Fruit fly (Drosophila melanogaster) S2 (cell line): ENCODE results near the gene UBL3.

ENCODE experiments used
- CG8478 ChIP-seq: fragments of >200 bp; optimal IDR thresholded peaks from 2 replicates; lab custom pipeline; 2018
- CTCF ChIP-seq, 2 experiments: fragments of >200 bp; optimal IDR thresholded peaks; 2 replicates each; lab custom pipeline; 2018

DNA sequence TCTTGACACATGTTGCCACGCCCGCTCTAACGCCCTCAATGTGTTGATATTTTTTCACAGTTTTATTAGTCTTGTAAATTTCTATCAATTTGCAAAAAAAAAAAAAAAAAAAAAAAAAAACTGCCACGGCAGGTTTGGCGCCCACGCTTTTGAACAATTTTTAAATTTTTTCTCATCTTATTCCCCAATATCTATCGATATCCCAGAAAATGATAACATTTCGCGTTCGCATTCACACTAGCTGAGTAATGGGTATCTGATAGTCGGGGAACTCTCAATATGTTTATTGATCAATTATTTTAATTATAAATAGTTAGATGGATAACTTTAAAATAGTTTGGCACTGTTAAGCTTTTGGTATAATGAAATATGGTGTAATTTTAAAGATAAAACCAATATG lies 11.6 kb downstream of the UBL3 start:
- TF ChIP-seq CTCF (optimal IDR thresholded peaks at IDR 0.05; lab: Kevin White, UChicago) (no peak), CG8478 (no peak)
